Fruit fly (Drosophila melanogaster): ENCODE data around the gene wts.

The wts gene

DNA sequence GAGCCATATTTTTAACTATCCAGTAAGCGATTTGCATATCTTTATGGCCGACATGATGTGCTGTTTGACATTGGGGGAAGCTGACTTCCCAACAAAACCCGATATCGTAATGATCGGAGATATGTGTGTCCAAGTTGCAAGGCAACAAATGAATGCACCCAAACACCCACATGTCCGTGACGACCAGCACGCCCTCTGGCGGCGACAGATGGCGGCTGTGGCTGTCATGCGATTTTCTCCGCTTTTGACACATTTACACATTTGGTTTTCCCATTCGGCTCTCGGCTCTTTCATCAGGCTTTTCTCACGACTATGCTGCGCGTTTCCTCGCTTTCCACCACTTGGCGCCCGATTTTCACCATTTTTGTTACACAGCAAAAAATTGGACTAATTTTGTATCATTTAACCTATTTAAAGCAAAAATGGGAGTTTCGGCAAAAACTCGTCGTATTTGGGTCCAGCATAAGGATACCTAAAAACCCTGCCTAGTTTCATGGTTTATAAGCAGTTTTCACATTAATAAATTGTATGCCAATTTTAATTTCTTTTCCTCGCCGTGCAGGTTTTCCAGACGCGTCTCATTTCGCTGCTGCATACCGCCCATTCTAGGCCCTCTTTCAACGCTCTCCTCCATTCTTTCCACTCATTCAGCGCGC is 8.3 kb upstream of the wts start (continued):
- TF ChIP-seq CG4328 (GFP tag; optimal IDR thresholded peaks at IDR 0.05) (no peak), CG13287 (GFP tag; IDR thresholded peaks at IDR 0.05; ENCODE audit: partially characterized antibody) (no peak), GATAe (GFP tag; conservative IDR thresholded peaks at IDR 0.05) (no peak), ERR (GFP tag; optimal IDR thresholded peaks at IDR 0.05) (no peak), wek (GFP tag; optimal IDR thresholded peaks at IDR 0.05) (no peak), vnd (GFP tag; IDR thresholded peaks at IDR 0.05; ENCODE audit: partially characterized antibody) (no peak), ssp (GFP tag; IDR thresholded peaks at IDR 0.05) (no peak), CG10565 (GFP tag; optimal IDR thresholded peaks at IDR 0.05) (no peak), CG16863 (GFP tag; optimal IDR thresholded peaks at IDR 0.05) (peak; percentile 23), CG11085 (GFP tag; IDR thresholded peaks at IDR 0.05) (no peak), mam (GFP tag; optimal IDR thresholded peaks at IDR 0.05) (no peak), CG8281 (tag; optimal IDR thresholded peaks at IDR 0.05) (no peak), az2 (GFP tag; optimal IDR thresholded peaks at IDR 0.05) (peak; percentile 28), Ada2b (GFP tag; IDR thresholded peaks at IDR 0.05) (no peak), knrl (GFP tag; IDR thresholded peaks at IDR 0.05; ENCODE audit: partially characterized antibody) (no peak), Sox102F (GFP tag; optimal IDR thresholded peaks at IDR 0.05) (peak; percentile 64), ab (GFP tag; optimal IDR thresholded peaks at IDR 0.05) (no peak), ham (GFP tag; IDR thresholded peaks at IDR 0.05) (no peak), Pdp1 (GFP tag; optimal IDR thresholded peaks at IDR 0.05) (peak in 1 of 2 experiments; percentile 16), CG3847 (GFP tag; IDR thresholded peaks at IDR 0.05) (no peak), CG14667 (GFP tag; IDR thresholded peaks at IDR 0.05) (0 out of 2 replicates have a peak, but pooled peaks have one; percentile 13), CG11398 (GFP tag; optimal IDR thresholded peaks at IDR 0.05) (peak; percentile 15), Mes4 (GFP tag; optimal IDR thresholded peaks at IDR 0.05) (no peak), dm (GFP tag; optimal IDR thresholded peaks at IDR 0.05) (no peak), CG17359 (tag; optimal IDR thresholded peaks at IDR 0.05) (peak; percentile 8), maf-S (GFP tag; optimal IDR thresholded peaks at IDR 0.05) (peak; percentile 19), CG3407 (GFP tag; optimal IDR thresholded peaks at IDR 0.05) (no peak), ro (GFP tag; IDR thresholded peaks at IDR 0.05) (no peak), D19B (GFP tag; optimal IDR thresholded peaks at IDR 0.05) (no peak), Lpt (GFP tag; optimal IDR thresholded peaks at IDR 0.05) (no peak), ind (GFP tag; optimal IDR thresholded peaks at IDR 0.05) (no peak), H15 (GFP tag; IDR thresholded peaks at IDR 0.05) (0 out of 3 replicates have a peak, but pooled peaks have one; percentile 47), stwl (tag; optimal IDR thresholded peaks at IDR 0.05) (no peak), CG9437 (GFP tag; optimal IDR thresholded peaks at IDR 0.05) (no peak), dysf (GFP tag; IDR thresholded peaks at IDR 0.05) (peak; percentile 62), HLH4C (GFP tag; IDR thresholded peaks at IDR 0.05; ENCODE audit: partially characterized antibody) (no peak), H2.0 (GFP tag; IDR thresholded peaks at IDR 0.05) (no peak), CG6654 (GFP tag; optimal IDR thresholded peaks at IDR 0.05) (no peak), Optix (GFP tag; IDR thresholded peaks at IDR 0.05) (peak; percentile 48; the same call in 1 of the 3 replicates), CG15011 (GFP tag; optimal IDR thresholded peaks at IDR 0.05) (no peak), ara (GFP tag; IDR thresholded peaks at IDR 0.05) (no peak), Doc3 (GFP tag; IDR thresholded peaks at IDR 0.05; ENCODE audit: partially characterized antibody) (no peak), Dbx (GFP tag; IDR thresholded peaks at IDR 0.05) (no peak), Drgx (GFP tag; IDR thresholded peaks at IDR 0.05) (peak; percentile 75), Ravus (GFP tag; IDR thresholded peaks at IDR 0.05) (no peak), CG12659 (GFP tag; optimal IDR thresholded peaks at IDR 0.05) (peak; percentile 11), exex (tag; optimal IDR thresholded peaks at IDR 0.05) (no peak), CG10979 (tag; optimal IDR thresholded peaks at IDR 0.05) (peak; percentile 66), klu (GFP tag; IDR thresholded peaks at IDR 0.05) (no peak), CG12744 (GFP tag; optimal IDR thresholded peaks at IDR 0.05) (no peak), h (optimal IDR thresholded peaks at IDR 0.05) (no peak)

All from whole organism, embryonic.